Worm (Caenorhabditis elegans) whole organism, L1 larva: ENCODE measurements around the gene lcmt-1.

Experiments used
- C34B4.2 ChIP-seq: sonication (generic microtip); optimal IDR thresholded peaks from 2 replicates; lab custom pipeline; 2017; ENCODE audit warnings: mild to moderate bottlenecking, missing genetic modification characterization, missing compliant biosample characterization
- aha-1 ChIP-seq: fragments of 150-350 bp; optimal IDR thresholded peaks from 2 replicates; lab custom pipeline; 2014; ENCODE audit warnings: missing biosample characterization, missing genetic modification characterization
- blmp-1 ChIP-seq: fragments of 150-350 bp; optimal IDR thresholded peaks from 2 replicates; lab custom pipeline; 2014; ENCODE audit warnings: missing biosample characterization, missing genetic modification characterization
- ceh-90 ChIP-seq: sonication (generic microtip); optimal IDR thresholded peaks from 2 replicates; lab custom pipeline; 2016; ENCODE audit warnings: missing genetic modification characterization, missing compliant biosample characterization
- ces-1 ChIP-seq: fragments of 150-350 bp; optimal IDR thresholded peaks from 2 replicates; lab custom pipeline; 2014; ENCODE audit warnings: missing biosample characterization, missing genetic modification reagents, missing genetic modification characterization
- efl-1 ChIP-seq, 4 experiments: fragments of 150-350 bp; optimal IDR thresholded peaks in 3 of 4; peaks in 1 of 4; 1 replicate in 1 of 4; 2 replicates in 3 of 4; lab custom pipeline; 2014; ENCODE audit warnings: missing biosample characterization in 2 of 4, missing genetic modification characterization in 2 of 4, missing genetic modification reagents in 2 of 4
- egl-27 ChIP-seq, 2 experiments: fragments of 150-350 bp in 1 of 2; sonication (generic microtip); optimal IDR thresholded peaks; 3 replicates each; lab custom pipeline; 2017 to 2018; ENCODE audit warnings: missing biosample characterization in 2 of 2, missing genetic modification characterization in 2 of 2, missing genetic modification reagents in 2 of 2
- elt-2 ChIP-seq: sonication (generic microtip); optimal IDR thresholded peaks from 2 replicates; lab custom pipeline; 2016; ENCODE audit warnings: missing genetic modification characterization, mild to moderate bottlenecking, inconsistent platforms, missing compliant biosample characterization, missing genetic modification reagents
- elt-3 ChIP-seq, 6 experiments: fragments of 150-350 bp in 1 of 6; sonication (generic microtip); optimal IDR thresholded peaks; 2 replicates each; lab custom pipeline; 2017 to 2018; ENCODE audit warnings: missing biosample characterization in 6 of 6, missing genetic modification characterization in 6 of 6, inconsistent platforms in 1 of 6
- ets-5 ChIP-seq: fragments of 200-800 bp; sonication (Bioruptor generic); IDR thresholded peaks from 2 replicates; pipeline ENCODE4 v1.3.6; 2022; ENCODE audit warnings: missing genetic modification characterization, missing compliant biosample characterization
- fkh-10 ChIP-seq: sonication (generic microtip); optimal IDR thresholded peaks from 2 replicates; lab custom pipeline; 2017; ENCODE audit warnings: missing biosample characterization, missing genetic modification reagents, missing genetic modification characterization
- fkh-4 ChIP-seq: sonication (generic microtip); optimal IDR thresholded peaks from 2 replicates; lab custom pipeline; 2016; ENCODE audit warnings: missing compliant biosample characterization, missing genetic modification characterization, borderline replicate concordance
- grh-1 ChIP-seq: fragments of 200-800 bp; sonication (Bioruptor generic); IDR thresholded peaks from 2 replicates; pipeline ENCODE4 v1.3.6; 2022; ENCODE audit warnings: missing genetic modification reagents, missing genetic modification characterization, missing compliant biosample characterization
- hlh-17 ChIP-seq: fragments of 200-800 bp; sonication (Bioruptor generic); optimal IDR thresholded peaks from 2 replicates; lab custom pipeline; 2018; ENCODE audit warnings: missing genetic modification characterization, mild to moderate bottlenecking, missing compliant biosample characterization, moderate library complexity, borderline replicate concordance
- hlh-4 ChIP-seq: sonication (generic microtip); optimal IDR thresholded peaks from 2 replicates; lab custom pipeline; 2016; ENCODE audit warnings: mild to moderate bottlenecking, missing genetic modification characterization, missing compliant biosample characterization
- irx-1 ChIP-seq: sonication (generic microtip); optimal IDR thresholded peaks from 2 replicates; lab custom pipeline; 2016; ENCODE audit warnings: missing genetic modification characterization, missing compliant biosample characterization
- isw-1 ChIP-seq: fragments of 200-800 bp; sonication (Bioruptor generic); IDR thresholded peaks from 2 replicates; pipeline ENCODE4 v1.3.6; 2022; ENCODE audit warnings: missing genetic modification characterization, missing compliant biosample characterization
- lin-13 ChIP-seq: fragments of 150-350 bp; optimal IDR thresholded peaks from 2 replicates; lab custom pipeline; 2014; ENCODE audit warnings: missing biosample characterization, missing genetic modification reagents, missing genetic modification characterization
- lin-35 ChIP-seq, 2 experiments: fragments of 150-350 bp; optimal IDR thresholded peaks; 2 replicates each; lab custom pipeline; 2014; ENCODE audit warnings: missing biosample characterization in 2 of 2, missing genetic modification characterization in 2 of 2, missing genetic modification reagents in 2 of 2
- lin-39 ChIP-seq: fragments of 150-350 bp; optimal IDR thresholded peaks from 2 replicates; lab custom pipeline; 2014; ENCODE audit warnings: missing biosample characterization, missing genetic modification reagents, missing genetic modification characterization
- lsy-2 ChIP-seq, 2 experiments: fragments of 150-350 bp; optimal IDR thresholded peaks; 2 replicates each; lab custom pipeline; 2014; ENCODE audit warnings: missing biosample characterization in 2 of 2, missing genetic modification characterization in 2 of 2
- mdl-1 ChIP-seq, 2 experiments: fragments of 150-350 bp; optimal IDR thresholded peaks; 2 replicates each; lab custom pipeline; 2014 to 2017; ENCODE audit warnings: missing biosample characterization in 2 of 2, missing genetic modification characterization in 2 of 2, inconsistent platforms in 1 of 2
- mef-2 ChIP-seq: fragments of 150-350 bp; optimal IDR thresholded peaks from 2 replicates; lab custom pipeline; 2014; ENCODE audit warnings: missing biosample characterization, missing genetic modification characterization
- nhr-237 ChIP-seq: fragments of 150-350 bp; optimal IDR thresholded peaks from 2 replicates; lab custom pipeline; 2014; ENCODE audit warnings: missing biosample characterization, missing genetic modification characterization
- nhr-47 ChIP-seq: sonication (generic microtip); optimal IDR thresholded peaks from 2 replicates; lab custom pipeline; 2016; ENCODE audit warnings: mild to moderate bottlenecking, missing genetic modification characterization, moderate library complexity, missing compliant biosample characterization
- nhr-76 ChIP-seq: sonication (generic microtip); optimal IDR thresholded peaks from 2 replicates; lab custom pipeline; 2017; ENCODE audit warnings: missing biosample characterization, missing genetic modification characterization
- nhr-84 ChIP-seq: sonication (generic microtip); optimal IDR thresholded peaks from 2 replicates; lab custom pipeline; 2017; ENCODE audit warnings: missing biosample characterization, missing genetic modification characterization
- nhr-85 ChIP-seq: sonication (generic microtip); peaks from one replicate; lab custom pipeline; 2016; ENCODE audit warnings: missing genetic modification characterization, inconsistent platforms, missing compliant biosample characterization
- pax-3 ChIP-seq: fragments of 200-800 bp; sonication (Bioruptor generic); optimal IDR thresholded peaks from 2 replicates; lab custom pipeline; 2018; ENCODE audit warnings: mild to moderate bottlenecking, missing genetic modification characterization, moderate library complexity, missing compliant biosample characterization
- pqm-1 ChIP-seq: sonication (generic microtip); optimal IDR thresholded peaks from 3 replicates; lab custom pipeline; 2017; ENCODE audit warnings: missing biosample characterization, missing genetic modification characterization
- tbx-2 ChIP-seq: sonication (generic microtip); optimal IDR thresholded peaks from 2 replicates; lab custom pipeline; 2016; ENCODE audit warnings: missing genetic modification characterization, missing compliant biosample characterization
- tlp-1 ChIP-seq: fragments of 150-350 bp; optimal IDR thresholded peaks from 2 replicates; lab custom pipeline; 2014; ENCODE audit warnings: missing biosample characterization, missing genetic modification characterization
- zag-1 ChIP-seq: fragments of 150-350 bp; optimal IDR thresholded peaks from 2 replicates; lab custom pipeline; 2014; ENCODE audit warnings: missing biosample characterization, missing genetic modification characterization
- zip-4 ChIP-seq: fragments of 200-800 bp; sonication (Bioruptor generic); optimal IDR thresholded peaks from 2 replicates; lab custom pipeline; 2018; ENCODE audit warnings: mild to moderate bottlenecking, missing genetic modification characterization, moderate library complexity, missing compliant biosample characterization
- ztf-4 ChIP-seq: fragments of 150-350 bp; optimal IDR thresholded peaks from 2 replicates; lab custom pipeline; 2014; ENCODE audit warnings: missing biosample characterization, missing genetic modification characterization

Gene lcmt-1

DNA sequence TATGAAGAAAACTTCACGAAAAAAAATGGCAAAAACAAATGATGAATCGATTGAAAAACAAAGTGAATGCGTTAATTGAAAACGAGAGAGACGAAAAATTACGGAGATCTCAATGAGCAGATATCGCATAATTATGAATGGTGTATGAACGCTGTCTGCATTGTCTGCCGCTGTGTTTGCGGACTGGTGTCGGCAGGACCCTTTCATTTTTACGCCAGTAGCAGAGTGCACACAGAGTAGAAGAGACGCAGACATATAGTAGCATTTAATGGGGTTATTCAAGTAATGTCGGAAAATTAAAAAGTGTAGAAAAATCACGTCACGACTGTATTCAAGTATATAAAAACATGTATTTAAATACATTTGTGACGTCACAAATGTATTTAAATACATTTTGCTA, 37.6 kb downstream of the lcmt-1 start (continued):
- no peak for TF ChIP-seq lin-39
- no peak for TF ChIP-seq fkh-4
- TF ChIP-seq C34B4.2 (tag; lab: Kevin White, UChicago) = no peak
- no peak for TF ChIP-seq nhr-84 (tag; lab: Kevin White, UChicago)
- no peak for TF ChIP-seq mdl-1 (tag; optimal IDR thresholded peaks at IDR 0.05; lab: Kevin White, UChicago)
- no peak for TF ChIP-seq aha-1 (tag; lab: Kevin White, UChicago)
- no peak for TF ChIP-seq tbx-2
- no peak for TF ChIP-seq pax-3
- TF ChIP-seq ets-5 (GFP tag; lab: Robert Waterston, UW) = no peak
- TF ChIP-seq hlh-4 (tag; lab: Kevin White, UChicago) = no peak
- no peak for TF ChIP-seq lin-13
- no peak for TF ChIP-seq zag-1 (tag; lab: Kevin White, UChicago)
- TF ChIP-seq grh-1 = no peak
- no peak for TF ChIP-seq pqm-1

DNA sequence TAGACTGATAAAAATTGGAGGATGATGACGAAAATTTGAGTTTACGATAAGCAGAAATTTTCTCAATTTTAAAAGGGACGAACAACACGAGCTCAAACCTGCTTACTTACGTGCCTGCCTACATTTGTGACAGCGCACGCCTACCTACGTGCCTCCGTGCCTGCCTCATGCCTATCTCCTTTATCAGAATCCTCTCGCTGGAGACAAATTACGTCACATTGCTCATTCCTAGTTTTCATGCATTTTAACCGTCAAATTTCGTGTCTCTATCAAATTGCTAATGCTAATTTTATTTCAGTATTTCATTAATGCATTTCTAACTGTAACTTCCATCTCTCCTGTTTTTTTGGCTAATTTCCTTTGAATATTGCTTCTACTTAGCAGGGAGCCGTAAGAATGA, 38.1 kb downstream of the lcmt-1 start, which contains the start of gene pals-27:
Gene pals-27, plus strand, starts transcription at position 301 of the 400 bp plus-strand sequence.
- TF ChIP-seq ztf-4 (tag; lab: Kevin White, UChicago) (no peak), irx-1 (tag; lab: Kevin White, UChicago) (no peak), ceh-90 (tag; lab: Kevin White, UChicago) (no peak), tlp-1 (tag; lab: Kevin White, UChicago) (no peak), elt-3 (tag; optimal IDR thresholded peaks at IDR 0.05; lab: Kevin White, UChicago) (no peak), isw-1 (no peak), hlh-17 (GFP tag; lab: Kevin White, UChicago) (no peak), fkh-4 (no peak), egl-27 (tag; optimal IDR thresholded peaks at IDR 0.05; lab: Kevin White, UChicago) (no peak), fkh-10 (GFP tag; lab: Kevin White, UChicago) (no peak), nhr-85 (tag; lab: Kevin White, UChicago) (no peak), nhr-47 (tag; lab: Kevin White, UChicago) (no peak), elt-2 (tag; lab: Kevin White, UChicago) (no peak), zip-4 (no peak)

ce11 chrIII:4382118-4382517, 38.9 kb downstream of the lcmt-1 start:
- TF ChIP-seq ces-1 (GFP tag; lab: Kevin White, UChicago) (no peak), efl-1 (optimal IDR thresholded peaks at IDR 0.05; lab: Kevin White, UChicago) (no peak), efl-1 (GFP tag; optimal IDR thresholded peaks at IDR 0.05 in 1 of 2; lab: Kevin White, UChicago) (peak in 1 of 2 experiments; percentile 36)
- TF ChIP-seq, all 84 proteins: peak for 1

DNA sequence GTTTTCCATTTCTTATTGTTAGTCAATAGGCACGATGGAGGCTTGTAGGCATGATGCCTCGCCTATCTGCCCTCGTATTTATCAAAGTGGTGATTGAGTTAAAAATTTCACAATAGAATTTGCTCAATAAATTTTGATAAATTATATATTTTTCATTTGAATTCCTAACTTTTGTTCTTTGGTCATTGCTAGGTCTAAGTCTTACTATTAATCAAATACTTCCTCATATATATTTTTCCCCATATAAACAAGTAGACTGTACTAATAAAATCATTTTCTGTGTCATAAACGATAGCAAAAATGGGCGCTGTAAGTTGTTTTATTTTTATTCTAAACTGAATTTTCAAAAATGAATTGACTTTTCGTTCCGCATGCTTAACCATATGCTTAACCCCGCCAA, 41.2 kb downstream of the lcmt-1 start, which contains the start of gene pals-28:
Gene pals-28, plus strand, starts transcription at position 301 of the 400 bp plus-strand sequence.
- no peak for TF ChIP-seq lsy-2 (tag; optimal IDR thresholded peaks at IDR 0.05; lab: Kevin White, UChicago)

DNA sequence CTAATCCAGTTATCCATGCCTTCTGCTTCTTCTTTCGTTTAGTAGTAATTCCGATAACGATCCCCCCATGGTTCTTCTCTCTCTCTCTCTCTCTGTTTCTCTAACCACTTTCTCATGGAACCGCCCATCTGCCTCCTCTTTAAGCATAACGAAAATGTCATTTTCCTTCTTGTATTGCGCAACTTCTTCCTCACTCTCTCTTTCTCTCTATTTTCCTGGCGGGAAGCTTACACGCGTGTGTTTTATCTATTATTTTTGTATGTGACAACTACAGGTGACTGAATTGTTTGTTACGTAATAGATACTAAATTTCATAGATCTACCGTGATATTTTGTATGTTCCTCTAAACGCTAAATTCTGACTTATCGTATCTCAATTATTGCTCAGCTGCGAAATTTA, 47.2 kb downstream of the lcmt-1 start:
- TF ChIP-seq blmp-1 (tag; lab: Kevin White, UChicago) = peak; percentile 61
- no peak for TF ChIP-seq nhr-76 (tag; lab: Kevin White, UChicago)
- TF ChIP-seq, all 84 proteins: peak for 1

- TF ChIP-seq nhr-237 (tag; lab: Kevin White, UChicago) = no peak
- TF ChIP-seq mef-2 (tag; lab: Kevin White, UChicago) = no peak
- peak; percentile 88 for TF ChIP-seq blmp-1 (tag; lab: Kevin White, UChicago)
- no peak for TF ChIP-seq elt-2 (tag; lab: Kevin White, UChicago)
- no peak for TF ChIP-seq lin-35 (GFP tag; optimal IDR thresholded peaks at IDR 0.05; lab: Kevin White, UChicago)
These were observed 48.1 kb downstream of the lcmt-1 start for ce11 chrIII:4391319-4391718.
